Fruit fly (Drosophila melanogaster) whole organism, adult: ENCODE measurements around the gene Doc1.
A peak's percentile ranks its signal among the peaks of the same experiment; 100 is the strongest.

Experiments
- CG11617 ChIP-seq: fragments of 200-800 bp; sonication (Bioruptor generic); optimal IDR thresholded peaks from 2 replicates; lab custom pipeline; 2017; ENCODE audit warnings: mild to moderate bottlenecking, missing biosample characterization, missing genetic modification reagents, missing genetic modification characterization
- CG12768 ChIP-seq: fragments of 200-800 bp; sonication (Bioruptor generic); optimal IDR thresholded peaks from 2 replicates; lab custom pipeline; 2017; ENCODE audit warnings: missing biosample characterization, missing genetic modification characterization, mild to moderate bottlenecking, moderate library complexity, missing genetic modification reagents
- CG14711 ChIP-seq: fragments of 200-800 bp; sonication (Bioruptor generic); optimal IDR thresholded peaks from 2 replicates; lab custom pipeline; 2018; ENCODE audit warnings: missing biosample characterization, mild to moderate bottlenecking, missing genetic modification characterization, moderate library complexity
- CG1620 ChIP-seq: fragments of 200-800 bp; sonication (Bioruptor generic); optimal IDR thresholded peaks from 2 replicates; lab custom pipeline; 2016; ENCODE audit warnings: missing biosample characterization, missing genetic modification characterization
- CG33017 ChIP-seq: fragments of 200-800 bp; sonication (Bioruptor generic); optimal IDR thresholded peaks from 2 replicates; lab custom pipeline; 2018; ENCODE audit warnings: missing biosample characterization, mild to moderate bottlenecking, missing genetic modification characterization, moderate library complexity
- CG5204 ChIP-seq: fragments of 200-800 bp; sonication (Bioruptor generic); optimal IDR thresholded peaks from 2 replicates; lab custom pipeline; 2016; ENCODE audit warnings: missing biosample characterization, missing genetic modification characterization
- CG7045 ChIP-seq: fragments of 200-800 bp; sonication (Bioruptor generic); optimal IDR thresholded peaks from 2 replicates; lab custom pipeline; 2017; ENCODE audit warnings: missing biosample characterization, mild to moderate bottlenecking, missing genetic modification characterization
- CG7101 ChIP-seq: fragments of 200-800 bp; sonication (Bioruptor generic); optimal IDR thresholded peaks from 2 replicates; lab custom pipeline; 2018; ENCODE audit warnings: missing biosample characterization, mild to moderate bottlenecking, missing genetic modification characterization, moderate library complexity
- Clk ChIP-seq: fragments of 200-800 bp; sonication (Bioruptor generic); optimal IDR thresholded peaks from 2 replicates; lab custom pipeline; 2017; ENCODE audit warnings: missing biosample characterization, missing genetic modification characterization
- Crg-1 ChIP-seq: fragments of 200-800 bp; sonication (Bioruptor generic); optimal IDR thresholded peaks from 2 replicates; lab custom pipeline; 2016; ENCODE audit warnings: missing biosample characterization, missing genetic modification characterization
- Hr96 ChIP-seq: fragments of 200-800 bp; sonication (Bioruptor generic); optimal IDR thresholded peaks from 2 replicates; lab custom pipeline; 2016; ENCODE audit warnings: missing biosample characterization, missing genetic modification characterization
- Mnt ChIP-seq: fragments of 200-800 bp; sonication (Bioruptor generic); optimal IDR thresholded peaks from 2 replicates; lab custom pipeline; 2016; ENCODE audit warnings: missing biosample characterization, mild to moderate bottlenecking, missing genetic modification characterization
- bab1 ChIP-seq: fragments of 200-800 bp; sonication (Bioruptor generic); optimal IDR thresholded peaks from 3 replicates; lab custom pipeline; 2019; ENCODE audit warnings: missing biosample characterization, mild to moderate bottlenecking, missing genetic modification characterization, moderate library complexity
- cic ChIP-seq: fragments of 200-800 bp; sonication (Bioruptor generic); optimal IDR thresholded peaks from 2 replicates; lab custom pipeline; 2017; ENCODE audit warnings: missing biosample characterization, mild to moderate bottlenecking, missing genetic modification characterization, moderate library complexity
- cnc ChIP-seq, 2 experiments: fragments of >200 bp; optimal IDR thresholded peaks; 2 replicates each; lab custom pipeline; 2017
- kay ChIP-seq: fragments of 200-800 bp; sonication (Bioruptor generic); peaks from one replicate; lab custom pipeline; 2016; ENCODE audit warnings: missing biosample characterization, missing genetic modification characterization, borderline replicate concordance
- ovo ChIP-seq: fragments of 200-800 bp; sonication (Bioruptor generic); optimal IDR thresholded peaks from 2 replicates; lab custom pipeline; 2016; ENCODE audit warnings: missing biosample characterization, missing genetic modification characterization
- pad ChIP-seq: fragments of 200-800 bp; sonication (Bioruptor generic); optimal IDR thresholded peaks from 3 replicates; lab custom pipeline; 2017; ENCODE audit warnings: missing biosample characterization, missing genetic modification characterization, mild to moderate bottlenecking, moderate library complexity, missing genetic modification reagents
- tj ChIP-seq: fragments of 200-800 bp; sonication (Bioruptor generic); optimal IDR thresholded peaks from 3 replicates; lab custom pipeline; 2017; ENCODE audit warnings: missing biosample characterization, mild to moderate bottlenecking, missing genetic modification characterization, moderate library complexity
- toe ChIP-seq: fragments of 200-800 bp; sonication (Bioruptor generic); optimal IDR thresholded peaks from 2 replicates; lab custom pipeline; 2016; ENCODE audit warnings: missing biosample characterization, missing genetic modification characterization

Doc1 gene

DNA sequence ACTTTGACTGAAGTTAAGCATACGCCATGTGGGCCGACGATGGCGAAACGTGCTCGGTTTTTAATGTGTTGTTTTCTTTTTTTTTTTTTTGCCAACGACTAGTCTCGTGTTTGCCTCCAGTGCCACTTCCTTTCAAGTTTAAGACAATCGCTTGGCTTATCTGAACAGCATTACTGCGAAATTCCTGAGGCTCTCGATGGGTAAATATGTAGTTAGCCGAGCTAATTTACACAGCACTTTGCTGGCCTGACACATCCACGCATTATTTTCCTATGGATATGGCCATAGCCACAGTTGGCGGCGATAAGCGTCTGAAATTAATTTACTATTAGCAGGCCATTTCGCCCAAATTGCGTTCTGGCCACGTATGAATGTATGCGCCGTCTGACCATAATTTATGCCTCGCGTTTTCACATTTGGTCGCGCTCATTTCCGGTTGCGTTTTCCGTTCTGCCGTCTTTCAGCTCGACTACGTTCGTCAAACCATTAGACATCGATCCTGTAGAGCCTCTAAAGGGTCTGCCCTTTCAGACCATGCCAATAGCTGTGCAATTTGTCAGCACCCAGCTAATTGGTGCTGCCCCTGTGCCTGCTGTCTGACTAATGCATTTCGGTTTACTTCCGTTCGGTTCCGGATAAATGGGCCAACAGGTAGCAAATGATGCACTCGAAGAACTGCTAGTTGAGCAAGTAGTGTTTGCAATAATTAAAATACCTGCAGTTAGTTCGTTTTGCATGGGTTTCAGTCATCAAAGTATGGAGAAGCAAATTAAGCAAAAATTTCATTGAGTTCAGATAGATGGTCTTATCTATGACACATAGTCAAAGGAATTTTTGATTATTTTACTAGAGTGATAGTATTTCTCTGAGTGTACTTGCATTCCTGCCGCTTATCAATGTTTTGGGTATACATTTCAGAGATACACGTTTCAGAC lies 20.5 kb upstream of the Doc1 start:
- no peak for TF ChIP-seq Crg-1 (GFP tag; lab: Kevin White, UChicago)
- TF ChIP-seq kay = peak; percentile 54
- no peak for TF ChIP-seq cnc (optimal IDR thresholded peaks at IDR 0.05; lab: Kevin White, UChicago)

- TF ChIP-seq kay = peak; percentile 18
- no peak for TF ChIP-seq CG1620 (GFP tag; lab: Kevin White, UChicago)
These were observed 17.5 kb upstream of the Doc1 start for dm6 chr3L:9023627-9024026.

dm6 chr3L:9024741-9025140 lies 16.4 kb upstream of the Doc1 start:
- TF ChIP-seq Hr96 = no peak
- TF ChIP-seq Crg-1 (GFP tag; lab: Kevin White, UChicago) = no peak
- no peak for TF ChIP-seq CG11617 (GFP tag; lab: Kevin White, UChicago)
- TF ChIP-seq cic (GFP tag; lab: Kevin White, UChicago) = no peak
- TF ChIP-seq CG12768 (GFP tag; lab: Kevin White, UChicago) = no peak
- no peak for TF ChIP-seq CG7045 (GFP tag; lab: Kevin White, UChicago)
- TF ChIP-seq CG5204 (GFP tag; lab: Kevin White, UChicago) = no peak
- TF ChIP-seq tj = no peak
- TF ChIP-seq ovo (GFP tag; lab: Kevin White, UChicago) = no peak
- TF ChIP-seq bab1 (GFP tag; lab: Kevin White, UChicago) = no peak
- TF ChIP-seq Clk (GFP tag; lab: Kevin White, UChicago) = no peak
- no peak for TF ChIP-seq pad
- no peak for TF ChIP-seq kay
- no peak for TF ChIP-seq CG7101 (tag; lab: Kevin White, UChicago)
- no peak for TF ChIP-seq toe
- TF ChIP-seq Mnt (GFP tag; lab: Kevin White, UChicago) = no peak
- no peak for TF ChIP-seq CG1620 (GFP tag; lab: Kevin White, UChicago)
- TF ChIP-seq CG14711 (tag; lab: Kevin White, UChicago) = no peak
- TF ChIP-seq CG33017 (tag; lab: Kevin White, UChicago) = no peak
- TF ChIP-seq cnc (optimal IDR thresholded peaks at IDR 0.05; lab: Kevin White, UChicago) = no peak

DNA sequence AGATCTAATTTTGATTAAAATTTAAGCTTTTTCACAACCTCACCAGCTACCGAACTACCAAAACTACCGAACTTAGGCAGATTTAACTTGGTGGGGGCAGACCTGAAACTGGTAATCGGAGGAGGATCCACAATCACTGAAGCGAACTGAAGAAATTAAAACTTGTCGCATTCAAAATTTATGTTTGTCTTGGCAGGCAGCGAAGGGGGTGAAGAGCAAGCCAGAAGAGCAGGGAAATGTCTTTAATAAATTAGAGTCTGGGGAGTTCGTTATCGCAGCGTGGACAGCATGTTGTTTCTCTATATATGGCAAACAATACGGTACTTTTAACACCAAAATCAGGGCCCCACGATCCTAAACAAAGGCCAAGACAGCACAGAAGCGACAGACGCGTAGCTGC lies 16.0 kb upstream of the Doc1 start:
- TF ChIP-seq Clk (GFP tag; lab: Kevin White, UChicago) = no peak
- no peak for TF ChIP-seq CG33017 (tag; lab: Kevin White, UChicago)
- TF ChIP-seq CG11617 (GFP tag; lab: Kevin White, UChicago) = no peak
- TF ChIP-seq tj = no peak
- no peak for TF ChIP-seq CG5204 (GFP tag; lab: Kevin White, UChicago)
- TF ChIP-seq cnc (optimal IDR thresholded peaks at IDR 0.05; lab: Kevin White, UChicago) = no peak

DNA sequence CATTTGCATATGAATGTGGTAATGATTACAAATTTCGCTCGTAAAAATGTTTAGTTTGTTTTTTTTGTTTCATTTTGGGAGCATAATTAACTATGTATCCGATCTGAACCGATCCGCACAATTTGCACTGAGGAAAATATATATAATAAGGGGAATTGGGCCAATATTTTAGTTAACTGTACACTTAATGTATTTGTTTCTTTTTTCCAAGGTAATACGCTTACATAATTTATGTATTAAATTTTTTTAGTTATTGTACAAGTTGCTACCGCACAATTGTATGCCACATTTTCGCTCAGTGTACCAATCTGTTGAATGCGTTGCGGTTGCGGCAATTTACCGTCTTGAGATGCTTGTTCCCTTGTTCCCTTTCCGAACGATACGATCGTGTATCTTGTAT lies 15.5 kb upstream of the Doc1 start:
- TF ChIP-seq CG12768 (GFP tag; lab: Kevin White, UChicago) = no peak
- TF ChIP-seq CG7101 (tag; lab: Kevin White, UChicago) = no peak
- no peak for TF ChIP-seq tj
- TF ChIP-seq CG14711 (tag; lab: Kevin White, UChicago) = no peak
- no peak for TF ChIP-seq bab1 (GFP tag; lab: Kevin White, UChicago)
- no peak for TF ChIP-seq CG5204 (GFP tag; lab: Kevin White, UChicago)
- no peak for TF ChIP-seq CG33017 (tag; lab: Kevin White, UChicago)

DNA sequence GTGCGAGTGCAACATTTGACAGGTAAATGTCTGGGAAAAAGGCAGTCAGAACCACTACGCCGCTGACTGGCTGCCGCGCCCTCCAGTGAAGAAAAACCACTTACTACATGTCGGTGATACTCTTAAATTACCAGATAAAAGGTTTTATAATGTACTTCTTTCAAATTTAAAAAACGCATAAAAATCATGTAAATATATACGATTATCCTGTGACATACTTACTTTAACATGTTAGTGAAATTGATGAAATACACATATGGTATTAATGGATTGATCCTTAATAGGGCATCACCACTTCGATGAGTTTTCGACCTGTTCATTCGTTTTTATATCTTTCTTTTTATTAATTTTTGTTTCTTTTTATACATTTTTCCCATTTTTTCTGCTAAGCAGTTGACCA lies 14.6 kb upstream of the Doc1 start:
- no peak for TF ChIP-seq cnc (optimal IDR thresholded peaks at IDR 0.05; lab: Kevin White, UChicago)
- TF ChIP-seq tj = no peak
- no peak for TF ChIP-seq Mnt (GFP tag; lab: Kevin White, UChicago)
- no peak for TF ChIP-seq pad
- no peak for TF ChIP-seq CG33017 (tag; lab: Kevin White, UChicago)
- TF ChIP-seq CG7045 (GFP tag; lab: Kevin White, UChicago) = no peak
- TF ChIP-seq Hr96 = no peak
- TF ChIP-seq toe = no peak
- TF ChIP-seq ovo (GFP tag; lab: Kevin White, UChicago) = no peak
- TF ChIP-seq kay = no peak
- no peak for TF ChIP-seq bab1 (GFP tag; lab: Kevin White, UChicago)
- TF ChIP-seq CG7101 (tag; lab: Kevin White, UChicago) = no peak
- no peak for TF ChIP-seq CG11617 (GFP tag; lab: Kevin White, UChicago)
- no peak for TF ChIP-seq CG12768 (GFP tag; lab: Kevin White, UChicago)
- TF ChIP-seq CG5204 (GFP tag; lab: Kevin White, UChicago) = no peak

DNA sequence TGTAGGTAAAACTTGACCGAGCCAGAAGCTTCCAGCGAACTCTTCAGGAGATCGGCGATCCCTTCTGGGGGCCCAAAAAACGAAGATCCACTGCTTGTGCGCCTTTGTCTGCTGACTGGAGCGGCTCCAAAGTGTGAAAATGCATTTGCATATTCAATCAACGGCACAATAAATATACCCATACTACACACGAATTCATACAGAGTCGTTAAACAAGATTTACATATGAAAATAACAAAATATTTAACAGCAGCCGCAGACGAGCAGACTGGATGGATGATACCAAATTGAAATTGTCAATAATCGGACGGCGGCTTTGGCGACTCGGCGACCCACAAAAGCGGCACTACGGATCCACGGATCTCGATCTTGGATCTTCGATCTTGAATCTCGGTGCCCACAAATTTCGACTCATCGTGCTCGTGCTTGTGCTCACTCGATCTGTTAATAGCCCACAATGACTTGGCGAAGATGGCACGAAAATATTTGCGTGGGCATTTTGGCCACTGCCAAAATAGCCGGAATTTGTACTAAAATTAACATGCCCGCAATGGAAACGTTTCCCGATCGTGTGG lies 14.0 kb upstream of the Doc1 start:
- TF ChIP-seq CG12768 (GFP tag; lab: Kevin White, UChicago) = no peak
- no peak for TF ChIP-seq CG14711 (tag; lab: Kevin White, UChicago)
- no peak for TF ChIP-seq toe
- TF ChIP-seq Clk (GFP tag; lab: Kevin White, UChicago) = no peak
- TF ChIP-seq cnc (optimal IDR thresholded peaks at IDR 0.05; lab: Kevin White, UChicago) = no peak
- TF ChIP-seq kay = no peak
- TF ChIP-seq CG7045 (GFP tag; lab: Kevin White, UChicago) = no peak
- no peak for TF ChIP-seq tj
- no peak for TF ChIP-seq CG7101 (tag; lab: Kevin White, UChicago)
- TF ChIP-seq ovo (GFP tag; lab: Kevin White, UChicago) = no peak
- no peak for TF ChIP-seq CG5204 (GFP tag; lab: Kevin White, UChicago)
